Worm (Caenorhabditis elegans) whole organism, mixed stage, embryonic: ENCODE data around the gene Y43F8C.5.

ENCODE experiments used
- mep-1 ChIP-seq: fragments of 150-350 bp; optimal IDR thresholded peaks from 2 replicates; lab custom pipeline; 2017; ENCODE audit warnings: missing biosample characterization, missing genetic modification reagents, missing genetic modification characterization, inconsistent platforms
- nhr-12 ChIP-seq: fragments of 150-350 bp; optimal IDR thresholded peaks from 2 replicates; lab custom pipeline; 2014; ENCODE audit warnings: missing biosample characterization, missing genetic modification characterization

DNA sequence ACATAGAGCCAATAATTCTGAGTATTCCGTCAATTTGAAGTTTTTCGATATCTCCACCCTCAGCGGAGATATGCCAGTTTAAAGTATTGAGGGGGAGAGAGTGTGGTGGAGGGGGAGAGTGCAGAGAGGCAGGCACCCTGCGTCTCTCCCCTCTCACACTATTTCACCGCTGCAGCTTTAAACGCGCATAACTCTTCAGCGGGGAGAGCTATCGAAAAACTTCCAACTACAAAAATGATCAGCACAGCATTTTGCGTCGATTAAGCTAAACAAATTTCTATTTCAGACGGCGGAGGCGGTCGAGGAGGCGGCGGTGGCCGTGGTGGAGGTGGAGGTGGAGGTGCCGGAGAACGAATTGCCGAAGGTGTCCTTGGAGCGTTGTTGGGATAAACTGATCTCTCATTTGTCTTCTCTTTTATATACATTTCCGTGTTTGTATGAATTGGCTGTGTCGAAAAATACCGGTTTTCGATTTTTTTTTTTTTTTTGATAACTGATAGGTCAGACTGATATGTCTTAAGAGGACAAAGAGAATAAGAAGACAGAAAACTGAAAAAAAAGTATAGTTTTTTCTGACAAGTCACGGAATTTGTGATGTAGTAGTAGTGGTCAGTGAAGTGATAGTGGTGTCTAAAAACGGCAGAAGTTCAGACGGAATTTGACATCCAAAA is 20.6 kb downstream of the Y43F8C.5 start:
- TF ChIP-seq nhr-12 (tag; lab: Kevin White, UChicago) (no peak), mep-1 (no peak)
